Worm (Caenorhabditis elegans) whole organism, L3 larva: ENCODE measurements around the gene mrpl-1.

Source experiments
- R02D3.7 ChIP-seq: fragments of 150-350 bp; optimal IDR thresholded peaks from 2 replicates; lab custom pipeline; 2014; ENCODE audit warnings: missing biosample characterization, missing genetic modification characterization
- aly-2 ChIP-seq: fragments of 150-350 bp; optimal IDR thresholded peaks from 2 replicates; lab custom pipeline; 2014; ENCODE audit warnings: missing biosample characterization, missing genetic modification characterization
- ceh-16 ChIP-seq: sonication (generic microtip); optimal IDR thresholded peaks from 2 replicates; lab custom pipeline; 2017; ENCODE audit warnings: missing biosample characterization, missing genetic modification characterization
- ceh-28 ChIP-seq: fragments of 150-350 bp; optimal IDR thresholded peaks from 2 replicates; lab custom pipeline; 2014; ENCODE audit warnings: missing biosample characterization, missing genetic modification reagents, missing genetic modification characterization
- ceh-82 ChIP-seq: fragments of 150-350 bp; optimal IDR thresholded peaks from 2 replicates; lab custom pipeline; 2014; ENCODE audit warnings: missing biosample characterization, missing genetic modification characterization
- ceh-9 ChIP-seq: sonication (generic microtip); optimal IDR thresholded peaks from 2 replicates; lab custom pipeline; 2018; ENCODE audit warnings: missing biosample characterization, missing genetic modification characterization
- daf-12 ChIP-seq: fragments of 150-350 bp; optimal IDR thresholded peaks from 2 replicates; lab custom pipeline; 2014; ENCODE audit warnings: missing biosample characterization, missing genetic modification reagents, missing genetic modification characterization
- egl-5 ChIP-seq: fragments of 150-350 bp; optimal IDR thresholded peaks from 2 replicates; lab custom pipeline; 2017; ENCODE audit warnings: missing biosample characterization, missing genetic modification reagents, missing genetic modification characterization, inconsistent platforms
- elt-1 ChIP-seq: fragments of 150-350 bp; optimal IDR thresholded peaks from 2 replicates; lab custom pipeline; 2014; ENCODE audit warnings: missing biosample characterization, missing genetic modification characterization
- elt-2 ChIP-seq: sonication (generic microtip); optimal IDR thresholded peaks from 2 replicates; lab custom pipeline; 2016; ENCODE audit warnings: missing genetic modification reagents, mild to moderate bottlenecking, missing genetic modification characterization, missing compliant biosample characterization
- eor-1 ChIP-seq, 2 experiments: fragments of 150-350 bp; optimal IDR thresholded peaks; 2 replicates each; lab custom pipeline; 2014 to 2018; ENCODE audit warnings: missing biosample characterization in 2 of 2, missing genetic modification characterization in 2 of 2
- hmg-11 ChIP-seq: sonication (generic microtip); optimal IDR thresholded peaks from 2 replicates; lab custom pipeline; 2016; ENCODE audit warnings: missing genetic modification characterization, missing compliant biosample characterization
- jun-1 ChIP-seq: fragments of 150-350 bp; optimal IDR thresholded peaks from 2 replicates; lab custom pipeline; 2014; ENCODE audit warnings: missing biosample characterization, missing genetic modification reagents, missing genetic modification characterization
- lin-15B ChIP-seq: fragments of 150-350 bp; optimal IDR thresholded peaks from 2 replicates; lab custom pipeline; 2014; ENCODE audit warnings: missing biosample characterization, missing genetic modification characterization
- lin-39 ChIP-seq: fragments of 150-350 bp; optimal IDR thresholded peaks from 2 replicates; lab custom pipeline; 2018; ENCODE audit warnings: missing biosample characterization, missing genetic modification reagents, missing genetic modification characterization
- lsy-12 ChIP-seq: sonication (generic microtip); optimal IDR thresholded peaks from 2 replicates; lab custom pipeline; 2016; ENCODE audit warnings: mild to moderate bottlenecking, missing genetic modification characterization, missing compliant biosample characterization
- mdl-1 ChIP-seq: fragments of 150-350 bp; optimal IDR thresholded peaks from 2 replicates; lab custom pipeline; 2014; ENCODE audit warnings: missing biosample characterization, missing genetic modification characterization
- mml-1 ChIP-seq: fragments of 150-350 bp; sonication (generic microtip); optimal IDR thresholded peaks from 3 replicates; lab custom pipeline; 2014; ENCODE audit warnings: missing biosample characterization, missing genetic modification characterization
- nhr-11 ChIP-seq: fragments of 150-350 bp; optimal IDR thresholded peaks from 2 replicates; lab custom pipeline; 2014; ENCODE audit warnings: missing biosample characterization, missing genetic modification characterization
- nhr-12 ChIP-seq: fragments of 150-350 bp; optimal IDR thresholded peaks from 2 replicates; lab custom pipeline; 2014; ENCODE audit warnings: missing biosample characterization, missing genetic modification characterization
- nhr-23 ChIP-seq: fragments of 150-350 bp; optimal IDR thresholded peaks from 2 replicates; lab custom pipeline; 2014; ENCODE audit warnings: missing biosample characterization, missing genetic modification reagents, missing genetic modification characterization
- nhr-237 ChIP-seq: fragments of 150-350 bp; optimal IDR thresholded peaks from 2 replicates; lab custom pipeline; 2014; ENCODE audit warnings: missing biosample characterization, missing genetic modification characterization
- nhr-25 ChIP-seq: sonication (generic microtip); optimal IDR thresholded peaks from 2 replicates; lab custom pipeline; 2017; ENCODE audit warnings: missing biosample characterization, missing genetic modification characterization
- nhr-28 ChIP-seq: fragments of 150-350 bp; optimal IDR thresholded peaks from 2 replicates; lab custom pipeline; 2014; ENCODE audit warnings: missing biosample characterization, missing genetic modification characterization
- nhr-43 ChIP-seq: sonication (generic microtip); optimal IDR thresholded peaks from 2 replicates; lab custom pipeline; 2016; ENCODE audit warnings: mild to moderate bottlenecking, missing genetic modification characterization, missing compliant biosample characterization; ENCODE audit not compliant: poor library complexity, severe bottlenecking
- nhr-67 ChIP-seq: fragments of 150-350 bp; optimal IDR thresholded peaks from 2 replicates; lab custom pipeline; 2014; ENCODE audit warnings: missing biosample characterization, missing genetic modification characterization
- nhr-76 ChIP-seq: fragments of 150-350 bp; sonication (generic microtip); optimal IDR thresholded peaks from 5 replicates; lab custom pipeline; 2014; ENCODE audit warnings: missing biosample characterization, missing genetic modification characterization
- pqm-1 ChIP-seq: fragments of 150-350 bp; optimal IDR thresholded peaks from 2 replicates; lab custom pipeline; 2017; ENCODE audit warnings: missing biosample characterization, missing genetic modification characterization, inconsistent platforms
- sea-2 ChIP-seq: fragments of 150-350 bp; sonication (generic microtip); optimal IDR thresholded peaks from 4 replicates; lab custom pipeline; 2014; ENCODE audit warnings: missing biosample characterization, missing genetic modification reagents, missing genetic modification characterization
- snpc-4 ChIP-seq: fragments of 150-350 bp; optimal IDR thresholded peaks from 2 replicates; lab custom pipeline; 2014; ENCODE audit warnings: missing biosample characterization, missing genetic modification characterization
- tbx-2 ChIP-seq: sonication (generic microtip); optimal IDR thresholded peaks from 2 replicates; lab custom pipeline; 2016; ENCODE audit warnings: mild to moderate bottlenecking, missing genetic modification characterization, missing compliant biosample characterization
- unc-62 ChIP-seq: fragments of 150-350 bp; sonication (generic microtip); optimal IDR thresholded peaks from 4 replicates; lab custom pipeline; 2014; ENCODE audit warnings: missing biosample characterization, missing genetic modification reagents, missing genetic modification characterization
- zag-1 ChIP-seq: fragments of 150-350 bp; optimal IDR thresholded peaks from 2 replicates; lab custom pipeline; 2014; ENCODE audit warnings: missing biosample characterization, missing genetic modification characterization
- ztf-11 ChIP-seq: fragments of 150-350 bp; optimal IDR thresholded peaks from 2 replicates; lab custom pipeline; 2014; ENCODE audit warnings: missing biosample characterization, missing genetic modification characterization
- ztf-4 ChIP-seq: fragments of 150-350 bp; optimal IDR thresholded peaks from 2 replicates; lab custom pipeline; 2014; ENCODE audit warnings: missing biosample characterization, missing genetic modification characterization

Gene mrpl-1

ce11 chrIV:7747838-7748237 lies 38.3 kb upstream of the mrpl-1 start, which contains the start of gene klo-1:
Gene klo-1, minus strand, starts transcription at chrIV:7748225.
- TF ChIP-seq pqm-1 (tag; lab: Kevin White, UChicago), result peak; percentile 52
- TF ChIP-seq egl-5 (tag; lab: Kevin White, UChicago), result no peak
- peak; percentile 88 for TF ChIP-seq elt-2 (tag; lab: Kevin White, UChicago)
- TF ChIP-seq daf-12, result no peak
- no peak for TF ChIP-seq ceh-16 (tag; lab: Kevin White, UChicago)
- TF ChIP-seq unc-62 (GFP tag; lab: Kevin White, UChicago), result no peak
- no peak for TF ChIP-seq nhr-237
- TF ChIP-seq ztf-4, result no peak

ce11 chrIV:7743539-7743938 lies 34.0 kb upstream of the mrpl-1 start, which contains the start of gene npr-35:
Gene npr-35, plus strand, starts transcription at chrIV:7743839.
- TF ChIP-seq zag-1 (tag; lab: Kevin White, UChicago) (no peak), ztf-4 (no peak), elt-2 (tag; lab: Kevin White, UChicago) (no peak), aly-2 (tag; lab: Kevin White, UChicago) (no peak), R02D3.7 (tag; lab: Kevin White, UChicago) (no peak), nhr-76 (tag; lab: Kevin White, UChicago) (no peak), nhr-11 (tag; lab: Kevin White, UChicago) (no peak), mdl-1 (tag; lab: Kevin White, UChicago) (no peak), nhr-28 (tag; lab: Kevin White, UChicago) (no peak), nhr-25 (tag; lab: Kevin White, UChicago) (no peak), tbx-2 (tag; lab: Kevin White, UChicago) (no peak), lin-39 (tag; lab: Kevin White, UChicago) (no peak)

- no peak for TF ChIP-seq tbx-2 (tag; lab: Kevin White, UChicago)
- TF ChIP-seq ceh-28 (tag; lab: Kevin White, UChicago), result no peak
- TF ChIP-seq jun-1, result no peak
- TF ChIP-seq, all 47 proteins: peak for 0
Measured at ce11 chrIV:7736616-7737015, 27.1 kb upstream of the mrpl-1 start.

- no peak for TF ChIP-seq ceh-82 (tag; lab: Kevin White, UChicago)
- no peak for TF ChIP-seq nhr-43 (tag; lab: Kevin White, UChicago)
Measured at ce11 chrIV:7734619-7735018, 25.1 kb upstream of the mrpl-1 start, which contains the start of gene clx-1. Gene clx-1, plus strand, starts transcription at chrIV:7734648.

- no peak for TF ChIP-seq nhr-12 (tag; lab: Kevin White, UChicago)
- TF ChIP-seq nhr-11 (tag; lab: Kevin White, UChicago), result no peak
- TF ChIP-seq mml-1, result no peak
- TF ChIP-seq lsy-12 (tag; lab: Kevin White, UChicago), result no peak
Measured at ce11 chrIV:7734173-7734572, 24.7 kb upstream of the mrpl-1 start.

- TF ChIP-seq ztf-11 (tag; lab: Kevin White, UChicago) (no peak), nhr-23 (tag; lab: Kevin White, UChicago) (no peak), elt-1 (tag; lab: Kevin White, UChicago) (no peak), daf-12 (no peak), eor-1 (tag; optimal IDR thresholded peaks at IDR 0.05; lab: Kevin White, UChicago) (no peak), snpc-4 (tag; lab: Kevin White, UChicago) (no peak), ceh-9 (tag; lab: Kevin White, UChicago) (no peak), nhr-67 (tag; lab: Kevin White, UChicago) (no peak), hmg-11 (tag; lab: Kevin White, UChicago) (no peak), sea-2 (GFP tag; lab: Kevin White, UChicago) (no peak), elt-2 (tag; lab: Kevin White, UChicago) (no peak), lin-15B (tag; lab: Kevin White, UChicago) (no peak)
Measured at ce11 chrIV:7731960-7732359, 22.5 kb upstream of the mrpl-1 start, which contains the start of the genes C50F7.9 and C50F7.3. Gene C50F7.9, minus strand, starts transcription at chrIV:7732060. Gene C50F7.3, plus strand, starts transcription at chrIV:7732329.
